Worm (Caenorhabditis elegans) whole organism, L2 larva: Measurements from ENCODE around the gene dsh-1.

Experiments
- C34F6.9 ChIP-seq: fragments of 150-350 bp; optimal IDR thresholded peaks from 2 replicates; lab custom pipeline; 2014; ENCODE audit warnings: missing biosample characterization, missing genetic modification characterization
- F13H6.1 ChIP-seq: sonication (generic microtip); optimal IDR thresholded peaks from 2 replicates; lab custom pipeline; 2016; ENCODE audit warnings: missing genetic modification characterization, missing compliant biosample characterization
- ZK546.5 ChIP-seq: sonication (generic microtip); optimal IDR thresholded peaks from 2 replicates; lab custom pipeline; 2017; ENCODE audit warnings: missing biosample characterization, missing genetic modification characterization
- aly-2 ChIP-seq: fragments of 150-350 bp; optimal IDR thresholded peaks from 2 replicates; lab custom pipeline; 2014; ENCODE audit warnings: missing biosample characterization, missing genetic modification characterization
- ama-1 ChIP-seq: fragments of 150-350 bp; optimal IDR thresholded peaks from 2 replicates; lab custom pipeline; 2018; ENCODE audit warnings: inconsistent platforms
- blmp-1 ChIP-seq: sonication (generic microtip); optimal IDR thresholded peaks from 2 replicates; lab custom pipeline; 2017; ENCODE audit warnings: missing genetic modification characterization, mild to moderate bottlenecking, missing compliant biosample characterization, antibody characterized with exemption, moderate library complexity; ENCODE audit not compliant: insufficient read depth
- ceh-82 ChIP-seq: fragments of 150-350 bp; optimal IDR thresholded peaks from 2 replicates; lab custom pipeline; 2014; ENCODE audit warnings: missing biosample characterization, missing genetic modification characterization
- crh-2 ChIP-seq: sonication (generic microtip); optimal IDR thresholded peaks from 2 replicates; lab custom pipeline; 2017; ENCODE audit warnings: missing biosample characterization, missing genetic modification characterization
- dmd-4 ChIP-seq: sonication (generic microtip); optimal IDR thresholded peaks from 2 replicates; lab custom pipeline; 2017; ENCODE audit warnings: missing biosample characterization, missing genetic modification characterization
- egl-27 ChIP-seq: sonication (generic microtip); optimal IDR thresholded peaks from 3 replicates; lab custom pipeline; 2017; ENCODE audit warnings: missing biosample characterization, missing genetic modification reagents, missing genetic modification characterization
- elt-1 ChIP-seq: fragments of 150-350 bp; optimal IDR thresholded peaks from 2 replicates; lab custom pipeline; 2014; ENCODE audit warnings: missing biosample characterization, missing genetic modification characterization
- elt-3 ChIP-seq: sonication (generic microtip); optimal IDR thresholded peaks from 2 replicates; lab custom pipeline; 2017; ENCODE audit warnings: missing biosample characterization, missing genetic modification characterization
- fos-1 ChIP-seq: fragments of 150-350 bp; optimal IDR thresholded peaks from 2 replicates; lab custom pipeline; 2014; ENCODE audit warnings: missing biosample characterization, missing genetic modification characterization
- gmeb-1 ChIP-seq: fragments of 150-350 bp; optimal IDR thresholded peaks from 2 replicates; lab custom pipeline; 2014; ENCODE audit warnings: missing biosample characterization, missing genetic modification characterization
- lin-39 ChIP-seq: fragments of 150-350 bp; optimal IDR thresholded peaks from 2 replicates; lab custom pipeline; 2014; ENCODE audit warnings: missing biosample characterization, missing genetic modification reagents, missing genetic modification characterization
- mab-5 ChIP-seq: fragments of 150-350 bp; optimal IDR thresholded peaks from 2 replicates; lab custom pipeline; 2014; ENCODE audit warnings: missing biosample characterization, missing genetic modification characterization
- mbf-1 ChIP-seq: sonication (generic microtip); optimal IDR thresholded peaks from 2 replicates; lab custom pipeline; 2017; ENCODE audit warnings: missing biosample characterization, missing genetic modification characterization
- nhr-11 ChIP-seq: fragments of 150-350 bp; optimal IDR thresholded peaks from 2 replicates; lab custom pipeline; 2014; ENCODE audit warnings: missing biosample characterization, missing genetic modification characterization
- nhr-12 ChIP-seq: fragments of 150-350 bp; optimal IDR thresholded peaks from 2 replicates; lab custom pipeline; 2014; ENCODE audit warnings: missing biosample characterization, missing genetic modification characterization
- nhr-23 ChIP-seq: fragments of 150-350 bp; optimal IDR thresholded peaks from 2 replicates; lab custom pipeline; 2014; ENCODE audit warnings: missing biosample characterization, missing genetic modification reagents, missing genetic modification characterization
- nhr-237 ChIP-seq: fragments of 150-350 bp; optimal IDR thresholded peaks from 2 replicates; lab custom pipeline; 2014; ENCODE audit warnings: missing biosample characterization, missing genetic modification characterization
- nhr-25 ChIP-seq: fragments of 150-350 bp; sonication (generic microtip); optimal IDR thresholded peaks from 3 replicates; lab custom pipeline; 2014; ENCODE audit warnings: missing biosample characterization, missing genetic modification characterization
- sem-4 ChIP-seq: fragments of 150-350 bp; optimal IDR thresholded peaks from 2 replicates; lab custom pipeline; 2014; ENCODE audit warnings: missing biosample characterization, missing genetic modification reagents, missing genetic modification characterization
- skn-1 ChIP-seq: sonication (generic microtip); optimal IDR thresholded peaks from 2 replicates; lab custom pipeline; 2017; ENCODE audit warnings: missing biosample characterization, missing genetic modification characterization
- sma-3 ChIP-seq: sonication (generic microtip); optimal IDR thresholded peaks from 2 replicates; lab custom pipeline; 2016; ENCODE audit warnings: missing genetic modification reagents, missing genetic modification characterization, missing compliant biosample characterization
- sma-9 ChIP-seq, 2 experiments: fragments of 150-350 bp in 1 of 2; sonication (generic microtip) in 1 of 2; optimal IDR thresholded peaks; 2 replicates each; lab custom pipeline; 2014 to 2016; ENCODE audit warnings: missing genetic modification characterization in 2 of 2, mild to moderate bottlenecking in 1 of 2, missing biosample characterization in 1 of 2, missing compliant biosample characterization in 1 of 2, missing genetic modification reagents in 1 of 2, moderate library complexity in 1 of 2
- unc-39 ChIP-seq: fragments of 150-350 bp; optimal IDR thresholded peaks from 2 replicates; lab custom pipeline; 2014; ENCODE audit warnings: missing biosample characterization, missing genetic modification characterization
- unc-55 ChIP-seq: fragments of 150-350 bp; sonication (generic microtip); optimal IDR thresholded peaks from 3 replicates; lab custom pipeline; 2014; ENCODE audit warnings: missing biosample characterization, missing genetic modification reagents, missing genetic modification characterization
- unc-62 ChIP-seq: fragments of 150-350 bp; optimal IDR thresholded peaks from 2 replicates; lab custom pipeline; 2014; ENCODE audit warnings: missing biosample characterization, missing genetic modification reagents, missing genetic modification characterization
- zag-1 ChIP-seq: fragments of 150-350 bp; optimal IDR thresholded peaks from 2 replicates; lab custom pipeline; 2014; ENCODE audit warnings: missing biosample characterization, missing genetic modification characterization
- ztf-1 ChIP-seq: fragments of 200-800 bp; sonication (Bioruptor generic); conservative IDR thresholded peaks from 2 replicates; pipeline ENCODE4 v1.3.6; 2022; ENCODE audit warnings: missing genetic modification characterization, missing compliant biosample characterization
- ztf-11 ChIP-seq: sonication (generic microtip); optimal IDR thresholded peaks from 2 replicates; lab custom pipeline; 2017; ENCODE audit warnings: missing biosample characterization, missing genetic modification characterization
- ztf-4 ChIP-seq: fragments of 150-350 bp; optimal IDR thresholded peaks from 2 replicates; lab custom pipeline; 2014; ENCODE audit warnings: missing biosample characterization, missing genetic modification characterization

dsh-1 gene

DNA sequence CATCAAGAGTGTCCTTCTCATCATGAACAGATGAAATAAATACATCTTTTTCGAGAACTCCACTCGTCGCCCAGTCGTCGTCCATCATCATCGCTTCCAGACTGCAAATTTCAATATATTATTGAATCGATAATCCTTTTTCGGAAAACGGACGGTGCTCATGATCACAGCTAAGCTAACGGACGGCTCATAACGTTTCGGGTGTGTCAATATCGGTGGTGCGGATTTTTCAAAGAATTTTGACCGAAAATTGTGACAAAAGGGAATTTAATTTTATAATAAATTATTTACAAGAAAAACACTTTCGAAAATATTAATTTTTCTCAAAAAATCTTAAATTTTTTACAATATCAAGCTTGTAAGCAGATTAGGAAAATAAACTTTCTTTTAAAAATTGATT is 37.7 kb downstream of the dsh-1 start, which contains the start of gene crh-2:
Gene crh-2 (minus strand): TSS at position 101 of the 400 bp plus-strand sequence.
- TF ChIP-seq F13H6.1 (tag; lab: Kevin White, UChicago) (no peak), elt-1 (tag; lab: Kevin White, UChicago) (no peak), crh-2 (tag; lab: Kevin White, UChicago) (no peak), ZK546.5 (no peak), nhr-237 (tag; lab: Kevin White, UChicago) (no peak), dmd-4 (tag; lab: Kevin White, UChicago) (no peak), ama-1 (lab: Kevin White, UChicago) (no peak), C34F6.9 (no peak), elt-3 (tag; lab: Kevin White, UChicago) (no peak), mab-5 (no peak), sem-4 (no peak), ztf-1 (GFP tag; lab: Robert Waterston, UW) (no peak)

ce11 chrII:5186870-5187269 is 38.3 kb downstream of the dsh-1 start:
- peak; percentile 63 for TF ChIP-seq fos-1 (tag; lab: Kevin White, UChicago)
- TF ChIP-seq zag-1 (tag; lab: Kevin White, UChicago): no peak
- TF ChIP-seq sma-9 (GFP tag; optimal IDR thresholded peaks at IDR 0.05; lab: Kevin White, UChicago): peak; percentile 29
- no peak for TF ChIP-seq sma-9 (tag; optimal IDR thresholded peaks at IDR 0.05; lab: Kevin White, UChicago)
- TF ChIP-seq, all 48 proteins: peak for 2

DNA sequence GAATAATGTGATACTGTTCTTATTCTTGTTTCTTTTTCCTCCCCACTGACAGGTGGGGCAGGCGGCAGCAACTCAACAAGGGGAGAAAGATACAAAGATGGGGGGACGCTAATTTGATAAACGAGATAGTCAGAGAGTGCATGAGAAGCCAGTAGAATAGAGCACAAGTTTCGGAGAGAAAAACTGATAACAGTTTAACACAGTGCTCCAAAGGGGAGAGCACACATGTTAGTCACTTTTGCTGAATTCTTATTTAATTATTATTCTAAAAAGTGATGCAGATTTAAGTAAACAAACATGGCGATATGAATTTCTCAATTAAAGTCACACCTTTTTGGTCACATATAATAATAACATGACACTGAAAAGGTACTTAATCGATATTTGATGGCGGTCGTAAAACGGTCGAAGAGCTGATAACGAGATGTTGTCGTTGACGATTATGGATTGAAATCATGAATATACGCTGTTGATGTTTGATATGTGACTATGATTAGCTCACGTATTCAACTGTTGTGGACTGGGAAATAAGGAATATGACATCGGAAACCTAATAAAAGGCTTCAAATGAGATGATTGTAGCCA is 39.1 kb downstream of the dsh-1 start:
- no peak for TF ChIP-seq nhr-12
- TF ChIP-seq unc-39 (tag; lab: Kevin White, UChicago): no peak
- TF ChIP-seq egl-27: peak; percentile 15
- no peak for TF ChIP-seq sma-3
- peak; percentile 59 for TF ChIP-seq fos-1 (tag; lab: Kevin White, UChicago)
- TF ChIP-seq lin-39 (tag; lab: Kevin White, UChicago): no peak
- peak; percentile 14 for TF ChIP-seq sma-9 (GFP tag; optimal IDR thresholded peaks at IDR 0.05; lab: Kevin White, UChicago)
- TF ChIP-seq sma-9 (tag; optimal IDR thresholded peaks at IDR 0.05; lab: Kevin White, UChicago): no peak
- TF ChIP-seq mab-5: no peak
- no peak for TF ChIP-seq skn-1
- TF ChIP-seq blmp-1: no peak
- TF ChIP-seq ztf-4 (tag; lab: Kevin White, UChicago): no peak
- no peak for TF ChIP-seq mbf-1 (tag; lab: Kevin White, UChicago)
- no peak for TF ChIP-seq ztf-11 (tag; lab: Kevin White, UChicago)
- peak; percentile 25 for TF ChIP-seq F13H6.1 (tag; lab: Kevin White, UChicago)
- TF ChIP-seq unc-55: no peak
- TF ChIP-seq zag-1 (tag; lab: Kevin White, UChicago): no peak

- TF ChIP-seq F13H6.1 (tag; lab: Kevin White, UChicago) (peak; percentile 2), ztf-1 (GFP tag; lab: Robert Waterston, UW) (no peak), aly-2 (tag; lab: Kevin White, UChicago) (no peak), gmeb-1 (no peak), ZK546.5 (no peak), sma-9 (GFP tag; optimal IDR thresholded peaks at IDR 0.05; lab: Kevin White, UChicago) (peak; percentile 51), sma-9 (tag; optimal IDR thresholded peaks at IDR 0.05; lab: Kevin White, UChicago) (no peak), nhr-11 (tag; lab: Kevin White, UChicago) (no peak), dmd-4 (tag; lab: Kevin White, UChicago) (no peak), ceh-82 (tag; lab: Kevin White, UChicago) (no peak), nhr-25 (tag; lab: Kevin White, UChicago) (no peak), fos-1 (tag; lab: Kevin White, UChicago) (peak; percentile 68), elt-3 (tag; lab: Kevin White, UChicago) (no peak), nhr-23 (tag; lab: Kevin White, UChicago) (no peak), elt-1 (tag; lab: Kevin White, UChicago) (no peak), unc-62 (GFP tag; lab: Kevin White, UChicago) (no peak), ztf-11 (tag; lab: Kevin White, UChicago) (no peak), mbf-1 (tag; lab: Kevin White, UChicago) (no peak)
Measured at ce11 chrII:5184661-5185545, 40.3 kb downstream of the dsh-1 start.
